Worm (Caenorhabditis elegans): ENCODE measurements around the gene E04D5.5.

Gene E04D5.5

ce11 chrII:10390250-10390821 is 20.8 kb upstream of the E04D5.5 start (continued):
- TF ChIP-seq daf-12 (tag; optimal IDR thresholded peaks at IDR 0.05) (no peak), lir-3 (tag; optimal IDR thresholded peaks at IDR 0.05) (no peak), aly-2 (tag; optimal IDR thresholded peaks at IDR 0.05) (no peak), nhr-28 (tag; optimal IDR thresholded peaks at IDR 0.05) (peak; percentile 79), zip-11 (GFP tag; IDR thresholded peaks at IDR 0.05) (no peak), snpc-1.2 (GFP tag; IDR thresholded peaks at IDR 0.05) (no peak), ceh-62 (tag; optimal IDR thresholded peaks at IDR 0.05) (no peak), snpc-4 (tag; optimal IDR thresholded peaks at IDR 0.05) (no peak), Y48G9A.11 (GFP tag; IDR thresholded peaks at IDR 0.05) (no peak), nhr-77 (tag; optimal IDR thresholded peaks at IDR 0.05) (peak; percentile 65), R02D3.7 (tag; optimal IDR thresholded peaks at IDR 0.05) (no peak), vab-7 (GFP tag; IDR thresholded peaks at IDR 0.05) (no peak), lin-39 (tag; optimal IDR thresholded peaks at IDR 0.05) (no peak), F44E2.7 (GFP tag; IDR thresholded peaks at IDR 0.05) (no peak), tra-1 (GFP tag; IDR thresholded peaks at IDR 0.05) (no peak), ztf-11 (tag; optimal IDR thresholded peaks at IDR 0.05) (no peak), daf-16 (GFP tag; optimal IDR thresholded peaks at IDR 0.05) (peak in 1 of 2 experiments; percentile 52), daf-16 (tag; optimal IDR thresholded peaks at IDR 0.05) (peak; percentile 80), madf-5 (GFP tag; IDR thresholded peaks at IDR 0.05) (no peak)

ce11 chrII:10390854-10391253 is 20.2 kb upstream of the E04D5.5 start, which contains the start of the genes T09F3.2 and T09F3.7:
T09F3.2 (plus strand) TSS chrII:10391154.
T09F3.7 (plus strand) TSS chrII:10391168.
- TF ChIP-seq attf-4 (tag; optimal IDR thresholded peaks at IDR 0.05) (no peak), daf-16 (GFP tag; optimal IDR thresholded peaks at IDR 0.05) (no peak), daf-16 (tag; optimal IDR thresholded peaks at IDR 0.05) (peak; percentile 1), aha-1 (tag) (peak; percentile 5), D1046.2 (GFP tag; IDR thresholded peaks at IDR 0.05) (no peak)

ce11 chrII:10393282-10394179 is 17.6 kb upstream of the E04D5.5 start, which contains the start of gene gpd-1:
gpd-1 (plus strand) TSS chrII:10394129.
- peak; percentile 6 for TF ChIP-seq mes-2 (tag; optimal IDR thresholded peaks at IDR 0.05; ENCODE audit: poor library complexity, severe bottlenecking)
- TF ChIP-seq T26A8.4 (GFP tag; IDR thresholded peaks at IDR 0.05), result 0 out of 2 replicates have a peak, but pooled peaks have one; percentile 12
- TF ChIP-seq nhr-111 (GFP tag; optimal IDR thresholded peaks at IDR 0.05), result no peak
- no peak for TF ChIP-seq ceh-20 (GFP tag; IDR thresholded peaks at IDR 0.05)
- TF ChIP-seq nhr-48 (tag; optimal IDR thresholded peaks at IDR 0.05), result peak; percentile 32
- peak; percentile 41 for TF ChIP-seq gei-8 (GFP tag; optimal IDR thresholded peaks at IDR 0.05)
- TF ChIP-seq zag-1 (tag; optimal IDR thresholded peaks at IDR 0.05), result no peak
- TF ChIP-seq ceh-44 (GFP tag; IDR thresholded peaks at IDR 0.05), result no peak
- peak; percentile 57; the same call in 1 of the 2 replicates for TF ChIP-seq zfp-3 (GFP tag; conservative IDR thresholded peaks at IDR 0.05)
- TF ChIP-seq D1046.2 (GFP tag; IDR thresholded peaks at IDR 0.05), result 0 out of 2 replicates have a peak, but pooled peaks have one; percentile 59
- TF ChIP-seq lsy-2 (tag; optimal IDR thresholded peaks at IDR 0.05), result no peak
- peak; percentile 61; the same call in 1 of the 2 replicates for TF ChIP-seq Y48G9A.11 (GFP tag; IDR thresholded peaks at IDR 0.05)
- TF ChIP-seq fkh-10 (GFP tag; optimal IDR thresholded peaks at IDR 0.05), result no peak
- peak; percentile 74 for TF ChIP-seq ama-1 (optimal IDR thresholded peaks at IDR 0.05)
- 0 out of 2 replicates have a peak, but pooled peaks have one; percentile 13 for TF ChIP-seq php-3 (GFP tag; IDR thresholded peaks at IDR 0.05)
- peak; percentile 73 for TF ChIP-seq lin-38 (GFP tag; IDR thresholded peaks at IDR 0.05)
- TF ChIP-seq lin-1 (GFP tag; IDR thresholded peaks at IDR 0.05), result no peak
- peak; percentile 85 for TF ChIP-seq unc-130 (GFP tag; optimal IDR thresholded peaks at IDR 0.05)
- TF ChIP-seq daf-16 (GFP tag; optimal IDR thresholded peaks at IDR 0.05), result no peak
- TF ChIP-seq daf-16 (tag; optimal IDR thresholded peaks at IDR 0.05), result peak; percentile 4
- 0 out of 2 replicates have a peak, but pooled peaks have one; percentile 11 for TF ChIP-seq snpc-1.2 (GFP tag; IDR thresholded peaks at IDR 0.05)
- peak; percentile 3 for TF ChIP-seq sdz-12 (GFP tag; optimal IDR thresholded peaks at IDR 0.05)
- TF ChIP-seq spr-3 (GFP tag; optimal IDR thresholded peaks at IDR 0.05), result peak; percentile 19
- peak; percentile 45 for TF ChIP-seq nhr-102 (tag; optimal IDR thresholded peaks at IDR 0.05)
